Worm (Caenorhabditis elegans): ENCODE results near the gene eff-1.

- no peak for TF ChIP-seq unc-86 (tag; optimal IDR thresholded peaks at IDR 0.05)
- no peak for TF ChIP-seq skn-1 (tag; optimal IDR thresholded peaks at IDR 0.05)
- no peak for TF ChIP-seq hpl-2 (GFP tag; optimal IDR thresholded peaks at IDR 0.05)
- TF ChIP-seq aly-2 (tag; optimal IDR thresholded peaks at IDR 0.05), result no peak
- TF ChIP-seq nhr-77 (tag; optimal IDR thresholded peaks at IDR 0.05), result no peak
- TF ChIP-seq fkh-10 (GFP tag; optimal IDR thresholded peaks at IDR 0.05), result no peak
- no peak for TF ChIP-seq mep-1 (tag; optimal IDR thresholded peaks at IDR 0.05)
- no peak for TF ChIP-seq nhr-11 (tag; optimal IDR thresholded peaks at IDR 0.05)
- no peak for TF ChIP-seq unc-130 (tag; optimal IDR thresholded peaks at IDR 0.05)
- no peak for TF ChIP-seq unc-30 (tag; optimal IDR thresholded peaks at IDR 0.05)
- TF ChIP-seq ama-1 (optimal IDR thresholded peaks at IDR 0.05), result no peak
- no peak for TF ChIP-seq mdl-1 (tag; optimal IDR thresholded peaks at IDR 0.05)
Measured at ce11 chrII:8386897-8387296, 40.4 kb downstream of the eff-1 start.

All from whole organism, L1 larva.